Worm (Caenorhabditis elegans): Measurements from ENCODE around the gene atf-4.

DNA sequence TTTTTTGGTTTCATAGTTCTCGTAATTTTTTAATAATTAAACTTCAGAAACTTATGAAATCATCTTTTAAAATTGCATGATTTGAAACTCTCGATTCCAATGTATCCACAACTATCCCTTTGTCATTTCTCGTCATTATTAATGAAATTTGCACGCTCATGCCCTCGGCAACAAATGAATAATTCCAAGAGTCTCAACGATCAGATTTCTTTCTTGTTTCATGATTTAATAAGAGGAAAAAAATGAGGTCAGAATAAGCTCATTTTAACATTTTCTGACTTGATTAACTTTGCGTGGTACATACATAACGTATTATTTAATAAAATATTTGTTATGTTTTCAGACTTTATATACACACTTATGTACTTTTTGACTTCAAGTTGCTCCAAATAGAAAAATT lies 27.7 kb upstream of the atf-4 start:
- TF ChIP-seq ztf-23 (GFP tag; IDR thresholded peaks at IDR 0.05) (no peak), ref-1 (GFP tag; conservative IDR thresholded peaks at IDR 0.05) (no peak)

All from whole organism, midembryonic.